Worm (Caenorhabditis elegans) whole organism, L4 larva: ENCODE measurements around the gene kqt-1.

Experiments
- F44E2.7 ChIP-seq: fragments of 200-800 bp; sonication (Bioruptor generic); IDR thresholded peaks from 2 replicates; pipeline ENCODE4 v2.1.2; 2022; ENCODE audit warnings: missing genetic modification characterization, missing compliant biosample characterization
- R02D3.7 ChIP-seq: fragments of 150-350 bp; sonication (generic microtip); optimal IDR thresholded peaks from 3 replicates; lab custom pipeline; 2014; ENCODE audit warnings: missing biosample characterization, missing genetic modification characterization
- T20F7.1 ChIP-seq: fragments of 200-800 bp; sonication (Bioruptor generic); optimal IDR thresholded peaks from 2 replicates; lab custom pipeline; 2018; ENCODE audit warnings: mild to moderate bottlenecking, missing genetic modification characterization, missing compliant biosample characterization
- T26A8.4 ChIP-seq: fragments of 200-800 bp; sonication (Bioruptor generic); IDR thresholded peaks from 2 replicates; pipeline ENCODE4 v1.3.6; 2022; ENCODE audit warnings: missing genetic modification characterization, missing compliant biosample characterization
- ZK546.5 ChIP-seq, 2 experiments: sonication (generic microtip); optimal IDR thresholded peaks; 2 replicates each; lab custom pipeline; 2017; ENCODE audit warnings: missing biosample characterization in 2 of 2, missing genetic modification characterization in 2 of 2
- ama-1 ChIP-seq: fragments of 150-350 bp; optimal IDR thresholded peaks from 2 replicates; lab custom pipeline; 2014; ENCODE audit warnings: inconsistent platforms, mixed read lengths
- arid-1 ChIP-seq: fragments of 200-800 bp; sonication (Bioruptor generic); conservative IDR thresholded peaks from 2 replicates; pipeline ENCODE4 v1.3.6; 2022; ENCODE audit warnings: missing genetic modification reagents, missing genetic modification characterization, missing compliant biosample characterization
- attf-4 ChIP-seq: sonication (generic microtip); optimal IDR thresholded peaks from 3 replicates; lab custom pipeline; 2017; ENCODE audit warnings: missing biosample characterization, missing genetic modification characterization
- ceh-82 ChIP-seq: sonication (generic microtip); optimal IDR thresholded peaks from 2 replicates; lab custom pipeline; 2017; ENCODE audit warnings: missing biosample characterization, missing genetic modification characterization
- daf-16 ChIP-seq, 3 experiments: sonication (generic microtip); optimal IDR thresholded peaks; 2 replicates each; lab custom pipeline; 2016 to 2017; ENCODE audit warnings: missing genetic modification characterization in 3 of 3, missing genetic modification reagents in 3 of 3, mild to moderate bottlenecking in 2 of 3, missing compliant biosample characterization in 2 of 3, missing biosample characterization in 1 of 3, moderate library complexity in 1 of 3
- daf-19 ChIP-seq: fragments of 200-800 bp; sonication (Bioruptor generic); conservative IDR thresholded peaks from 2 replicates; pipeline ENCODE4 v1.3.6; 2022; ENCODE audit warnings: missing genetic modification characterization, missing compliant biosample characterization
- dve-1 ChIP-seq: sonication (generic microtip); optimal IDR thresholded peaks from 2 replicates; lab custom pipeline; 2017; ENCODE audit warnings: antibody characterized with exemption, mild to moderate bottlenecking, missing genetic modification characterization, missing compliant biosample characterization; ENCODE audit not compliant: insufficient read depth
- hlh-11 ChIP-seq: fragments of 200-800 bp; sonication (Bioruptor generic); optimal IDR thresholded peaks from 2 replicates; lab custom pipeline; 2018; ENCODE audit warnings: mild to moderate bottlenecking, missing genetic modification characterization, missing compliant biosample characterization
- jun-1 ChIP-seq: fragments of 150-350 bp; optimal IDR thresholded peaks from 2 replicates; lab custom pipeline; 2014; ENCODE audit warnings: missing biosample characterization, missing genetic modification reagents, missing genetic modification characterization
- lim-7 ChIP-seq: fragments of 200-800 bp; sonication (Bioruptor generic); IDR thresholded peaks from 2 replicates; pipeline ENCODE4 v1.3.6; 2022; ENCODE audit warnings: missing genetic modification characterization, missing compliant biosample characterization
- lin-1 ChIP-seq: fragments of 200-800 bp; sonication (Bioruptor generic); IDR thresholded peaks from 2 replicates; pipeline ENCODE4 v1.3.6; 2022; ENCODE audit warnings: missing genetic modification reagents, missing genetic modification characterization, missing compliant biosample characterization
- lin-15B ChIP-seq: fragments of 150-350 bp; sonication (generic microtip); optimal IDR thresholded peaks from 3 replicates; lab custom pipeline; 2014; ENCODE audit warnings: missing biosample characterization, missing genetic modification characterization
- lin-29 ChIP-seq: fragments of 200-800 bp; sonication (Bioruptor generic); IDR thresholded peaks from 2 replicates; pipeline ENCODE4 v1.3.6; 2022; ENCODE audit warnings: missing genetic modification reagents, missing genetic modification characterization, missing compliant biosample characterization
- lin-39 ChIP-seq: fragments of 150-350 bp; optimal IDR thresholded peaks from 2 replicates; lab custom pipeline; 2014; ENCODE audit warnings: missing biosample characterization, missing genetic modification reagents, missing genetic modification characterization
- madf-5 ChIP-seq, 2 experiments: fragments of 200-800 bp; sonication (Bioruptor generic); IDR thresholded peaks; 2 replicates each; pipeline ENCODE4 v1.3.6; 2022; ENCODE audit warnings: missing compliant biosample characterization in 2 of 2, missing genetic modification characterization in 2 of 2
- mep-1 ChIP-seq: fragments of 150-350 bp; sonication (generic microtip); optimal IDR thresholded peaks from 3 replicates; lab custom pipeline; 2014; ENCODE audit warnings: missing biosample characterization, missing genetic modification characterization
- mxl-3 ChIP-seq: fragments of 200-800 bp; sonication (Bioruptor generic); optimal IDR thresholded peaks from 2 replicates; lab custom pipeline; 2018; ENCODE audit warnings: mild to moderate bottlenecking, missing genetic modification characterization, missing compliant biosample characterization
- nhr-237 ChIP-seq: sonication (generic microtip); optimal IDR thresholded peaks from 2 replicates; lab custom pipeline; 2017; ENCODE audit warnings: missing biosample characterization, missing genetic modification characterization
- nhr-41 ChIP-seq: fragments of 200-800 bp; sonication (Bioruptor generic); IDR thresholded peaks from 2 replicates; pipeline ENCODE4 v1.3.6; 2022; ENCODE audit warnings: missing genetic modification reagents, missing genetic modification characterization, missing compliant biosample characterization
- nhr-76 ChIP-seq: fragments of 150-350 bp; optimal IDR thresholded peaks from 2 replicates; lab custom pipeline; 2014; ENCODE audit warnings: missing biosample characterization, missing genetic modification characterization
- pha-4 ChIP-seq, 2 experiments: fragments of 150-350 bp in 1 of 2; fragments of 200-800 bp in 1 of 2; sonication (Bioruptor generic) in 1 of 2; IDR thresholded peaks in 1 of 2; optimal IDR thresholded peaks in 1 of 2; 2 replicates each; pipeline versions ENCODE4 v1.3.6 to Lab custom; 2014 to 2022; ENCODE audit warnings: missing genetic modification characterization in 2 of 2, missing genetic modification reagents in 2 of 2, missing biosample characterization in 1 of 2, missing compliant biosample characterization in 1 of 2
- pqm-1 ChIP-seq: sonication (generic microtip); optimal IDR thresholded peaks from 2 replicates; lab custom pipeline; 2017; ENCODE audit warnings: missing biosample characterization, missing genetic modification characterization
- snpc-1.2 ChIP-seq: fragments of 200-800 bp; sonication (Bioruptor generic); IDR thresholded peaks from 2 replicates; pipeline ENCODE4 v1.3.6; 2022; ENCODE audit warnings: missing genetic modification reagents, missing genetic modification characterization, missing compliant biosample characterization
- unc-130 ChIP-seq: sonication (generic microtip); optimal IDR thresholded peaks from 2 replicates; lab custom pipeline; 2016; ENCODE audit warnings: missing genetic modification reagents, missing genetic modification characterization, missing compliant biosample characterization
- unc-39 ChIP-seq: sonication (generic microtip); optimal IDR thresholded peaks from 2 replicates; lab custom pipeline; 2017; ENCODE audit warnings: missing biosample characterization, missing genetic modification characterization
- vab-7 ChIP-seq: fragments of 200-800 bp; sonication (Bioruptor generic); IDR thresholded peaks from 2 replicates; pipeline ENCODE4 v1.3.6; 2022; ENCODE audit warnings: missing genetic modification reagents, missing genetic modification characterization, missing compliant biosample characterization
- zip-11 ChIP-seq: fragments of 200-800 bp; sonication (Bioruptor generic); IDR thresholded peaks from 2 replicates; pipeline ENCODE4 v1.3.6; 2022; ENCODE audit warnings: missing genetic modification characterization, missing compliant biosample characterization

kqt-1 gene

ce11 chrX:6593178-6593786, 25.5 kb upstream of the kqt-1 start (continued):
- TF ChIP-seq nhr-237 (tag; lab: Kevin White, UChicago): no peak
- peak; percentile 87; the same call in 1 of the 2 replicates for TF ChIP-seq F44E2.7
- TF ChIP-seq attf-4 (tag; lab: Kevin White, UChicago): no peak
- TF ChIP-seq R02D3.7 (tag; lab: Kevin White, UChicago): peak; percentile 21
- peak; percentile 63 to 96; a peak in 3 of 4 replicates for TF ChIP-seq madf-5 (GFP tag; IDR thresholded peaks at IDR 0.05; lab: Robert Waterston, UW)
- no peak for TF ChIP-seq ceh-82 (tag; lab: Kevin White, UChicago)

DNA sequence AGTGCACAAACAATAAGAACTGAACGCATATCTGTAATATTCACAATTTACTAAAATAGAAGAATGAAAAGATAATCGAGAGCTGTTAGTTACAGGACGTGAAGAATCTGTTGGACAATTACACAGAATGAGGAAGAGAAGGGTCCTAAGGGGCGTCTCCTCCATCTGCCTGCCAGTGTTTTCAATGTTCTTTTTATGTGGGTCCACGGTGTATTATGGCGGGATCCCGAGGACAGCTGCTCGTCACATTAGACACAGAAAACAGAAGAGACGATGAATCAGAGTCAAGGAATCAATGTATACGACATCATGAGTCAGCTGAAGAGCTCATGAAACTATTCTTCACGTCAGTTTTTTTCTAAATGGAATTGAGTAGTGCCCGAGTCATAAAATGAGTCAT, 21.7 kb upstream of the kqt-1 start, which contains the start of gene ttr-6:
ttr-6 (minus strand) TSS at position 33 of the 400 bp plus-strand sequence.
- no peak for TF ChIP-seq daf-19 (GFP tag; lab: Robert Waterston, UW)
- no peak for TF ChIP-seq ama-1
- no peak for TF ChIP-seq mxl-3 (GFP tag; lab: Kevin White, UChicago)
- peak in 1 of 2 experiments; percentile 44 for TF ChIP-seq daf-16 (GFP tag; optimal IDR thresholded peaks at IDR 0.05; lab: Kevin White, UChicago)
- no peak for TF ChIP-seq daf-16 (tag; optimal IDR thresholded peaks at IDR 0.05; lab: Kevin White, UChicago)
- TF ChIP-seq lin-39 (tag; lab: Kevin White, UChicago): no peak
- no peak for TF ChIP-seq pha-4 (GFP tag; IDR thresholded peaks at IDR 0.05; lab: Robert Waterston, UW)
- no peak for TF ChIP-seq pha-4 (tag; optimal IDR thresholded peaks at IDR 0.05; lab: Kevin White, UChicago)
- TF ChIP-seq ZK546.5 (tag; optimal IDR thresholded peaks at IDR 0.05; lab: Kevin White, UChicago): no peak
- TF ChIP-seq, all 104 proteins: peak for 1

ce11 chrX:6598732-6599131, 20.1 kb upstream of the kqt-1 start, which contains the start of gene hic-1:
Gene hic-1 (minus strand): TSS chrX:6598832.
- no peak for TF ChIP-seq lin-15B (tag; lab: Kevin White, UChicago)
- TF ChIP-seq lim-7: no peak
- no peak for TF ChIP-seq hlh-11 (tag; lab: Kevin White, UChicago)
- no peak for TF ChIP-seq jun-1
- no peak for TF ChIP-seq T26A8.4 (GFP tag; lab: Robert Waterston, UW)
- no peak for TF ChIP-seq mep-1 (tag; lab: Kevin White, UChicago)
- TF ChIP-seq unc-130: no peak
- TF ChIP-seq dve-1: no peak
- no peak for TF ChIP-seq arid-1 (GFP tag; lab: Robert Waterston, UW)
- no peak for TF ChIP-seq nhr-41 (GFP tag; lab: Robert Waterston, UW)
- TF ChIP-seq lin-29 (GFP tag; lab: Robert Waterston, UW): no peak
- no peak for TF ChIP-seq nhr-76 (tag; lab: Kevin White, UChicago)
- no peak for TF ChIP-seq unc-39 (tag; lab: Kevin White, UChicago)
- no peak for TF ChIP-seq snpc-1.2 (GFP tag; lab: Robert Waterston, UW)
- no peak for TF ChIP-seq lin-1 (GFP tag; lab: Robert Waterston, UW)
- no peak for TF ChIP-seq zip-11 (GFP tag; lab: Robert Waterston, UW)
- TF ChIP-seq pqm-1: no peak

DNA sequence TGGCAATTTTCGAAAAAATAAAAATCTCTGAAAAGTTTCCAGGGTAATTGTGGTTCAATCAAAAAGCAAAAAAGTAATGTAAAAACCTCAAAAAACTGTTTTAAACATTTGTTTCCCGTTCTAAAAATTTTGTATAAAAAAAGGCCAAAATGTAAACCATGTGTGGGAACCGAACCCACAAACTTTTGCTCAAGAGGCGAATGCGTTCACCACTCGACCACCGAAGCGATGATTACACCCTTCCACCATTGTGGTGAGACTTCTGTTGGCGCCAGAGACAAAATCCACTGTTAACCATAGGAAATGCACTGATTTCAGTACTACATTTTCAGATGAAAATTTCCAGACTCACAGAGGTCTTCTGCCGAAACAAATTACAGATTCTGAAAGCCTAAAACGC, 17.7 kb upstream of the kqt-1 start:
- TF ChIP-seq vab-7 (GFP tag; lab: Robert Waterston, UW): peak; percentile 46; the same call in 1 of the 2 replicates

ce11 chrX:6601967-6602366, 16.8 kb upstream of the kqt-1 start:
- TF ChIP-seq T20F7.1 (no peak), daf-16 (GFP tag; optimal IDR thresholded peaks at IDR 0.05; lab: Kevin White, UChicago) (peak in 1 of 2 experiments; percentile 84), daf-16 (tag; optimal IDR thresholded peaks at IDR 0.05; lab: Kevin White, UChicago) (peak; percentile 79)
